Fruit fly (Drosophila melanogaster) whole organism, wandering third instar larva: Measurements from ENCODE around the gene Rift.
A peak's percentile ranks its signal among the peaks of the same experiment; 100 is the strongest.

Experiments
- Abd-B ChIP-seq: fragments of >200 bp; optimal IDR thresholded peaks from 2 replicates; lab custom pipeline; 2017; ENCODE audit warnings: missing biosample characterization, missing genetic modification characterization
- CG32264 ChIP-seq: fragments of 200-800 bp; sonication (Bioruptor generic); optimal IDR thresholded peaks from 2 replicates; lab custom pipeline; 2016; ENCODE audit warnings: missing biosample characterization, missing genetic modification characterization
- CrebA ChIP-seq: fragments of 200-800 bp; sonication (Bioruptor generic); optimal IDR thresholded peaks from 2 replicates; lab custom pipeline; 2016; ENCODE audit warnings: missing biosample characterization, mild to moderate bottlenecking, missing genetic modification characterization, borderline replicate concordance
- Dfd ChIP-seq: fragments of >200 bp; optimal IDR thresholded peaks from 2 replicates; lab custom pipeline; 2017; ENCODE audit warnings: missing biosample characterization, missing genetic modification characterization
- GATAd ChIP-seq: sonication (Bioruptor generic); optimal IDR thresholded peaks from 2 replicates; lab custom pipeline; 2016; ENCODE audit warnings: missing biosample characterization, missing genetic modification characterization
- HLH106 ChIP-seq: fragments of 200-800 bp; optimal IDR thresholded peaks from 3 replicates; lab custom pipeline; 2019; ENCODE audit warnings: missing biosample characterization, mild to moderate bottlenecking, missing genetic modification characterization, moderate library complexity
- Hnf4 ChIP-seq: fragments of 200-800 bp; sonication (Bioruptor generic); optimal IDR thresholded peaks from 2 replicates; lab custom pipeline; 2016; ENCODE audit warnings: missing biosample characterization, mild to moderate bottlenecking, missing genetic modification characterization
- Hr78 ChIP-seq: fragments of >200 bp; optimal IDR thresholded peaks from 2 replicates; lab custom pipeline; 2017; ENCODE audit warnings: missing biosample characterization, missing genetic modification characterization
- Hr83 ChIP-seq: fragments of 200-300 bp; sonication (Bioruptor generic); optimal IDR thresholded peaks from 2 replicates; lab custom pipeline; 2016; ENCODE audit warnings: missing biosample characterization, mild to moderate bottlenecking, missing genetic modification characterization, moderate library complexity; ENCODE audit not compliant: poor library complexity, severe bottlenecking
- Jra ChIP-seq: sonication (Bioruptor generic); optimal IDR thresholded peaks from 2 replicates; lab custom pipeline; 2016; ENCODE audit warnings: missing biosample characterization, missing genetic modification characterization
- Mio ChIP-seq: sonication (Bioruptor generic); optimal IDR thresholded peaks from 2 replicates; lab custom pipeline; 2016; ENCODE audit warnings: missing biosample characterization, missing genetic modification characterization
- N ChIP-seq: fragments of >200 bp; optimal IDR thresholded peaks from 2 replicates; lab custom pipeline; 2018; ENCODE audit warnings: missing biosample characterization, missing external identifiers, missing genetic modification characterization
- Rel ChIP-seq, 2 experiments: fragments of 200-800 bp; sonication (Bioruptor generic) in 1 of 2; optimal IDR thresholded peaks; 2 replicates in 1 of 2; 3 replicates in 1 of 2; lab custom pipeline; 2016 to 2019; ENCODE audit warnings: mild to moderate bottlenecking in 2 of 2, missing biosample characterization in 2 of 2, missing genetic modification characterization in 2 of 2, moderate library complexity in 1 of 2
- Sp1 ChIP-seq: fragments of 200-800 bp; sonication (Bioruptor generic); optimal IDR thresholded peaks from 3 replicates; lab custom pipeline; 2019; ENCODE audit warnings: missing biosample characterization, mild to moderate bottlenecking, missing genetic modification characterization, moderate library complexity
- Vsx2 ChIP-seq: fragments of 200-300, 225-300 bp; sonication (Bioruptor generic); optimal IDR thresholded peaks from 2 replicates; lab custom pipeline; 2018; ENCODE audit warnings: missing biosample characterization, missing genetic modification characterization; ENCODE audit not compliant: partially characterized antibody
- br ChIP-seq: fragments of 200-800 bp; sonication (Bioruptor generic); optimal IDR thresholded peaks from 2 replicates; lab custom pipeline; 2016; ENCODE audit warnings: missing biosample characterization, missing genetic modification characterization
- brk ChIP-seq: fragments of 200-800 bp; sonication (Bioruptor generic); optimal IDR thresholded peaks from 2 replicates; lab custom pipeline; 2016; ENCODE audit warnings: missing biosample characterization, mild to moderate bottlenecking, missing genetic modification characterization
- dl ChIP-seq, 2 experiments: fragments of 175-275, 200-275 bp in 1 of 2; fragments of 200-275 bp in 1 of 2; sonication (Bioruptor generic); optimal IDR thresholded peaks; lab custom pipeline; 2018; ENCODE audit warnings: mild to moderate bottlenecking in 2 of 2, missing biosample characterization in 2 of 2, missing genetic modification characterization in 2 of 2, moderate library complexity in 2 of 2; ENCODE audit not compliant: partially characterized antibody in 2 of 2, insufficient read depth in 1 of 2
- dsf ChIP-seq: sonication (Bioruptor generic); optimal IDR thresholded peaks from 2 replicates; lab custom pipeline; 2016; ENCODE audit warnings: missing biosample characterization, missing genetic modification characterization, borderline replicate concordance
- ey ChIP-seq: fragments of 200-800 bp; sonication (Bioruptor generic); optimal IDR thresholded peaks from 2 replicates; lab custom pipeline; 2016; ENCODE audit warnings: missing biosample characterization, missing genetic modification characterization
- foxo ChIP-seq, 2 experiments: fragments of 200-800 bp; sonication (Bioruptor generic); optimal IDR thresholded peaks; 2 replicates in 1 of 2; 3 replicates in 1 of 2; lab custom pipeline; 2016 to 2017; ENCODE audit warnings: missing biosample characterization in 2 of 2, missing genetic modification characterization in 2 of 2
- fru ChIP-seq: fragments of 200-800 bp; sonication (Bioruptor generic); optimal IDR thresholded peaks from 3 replicates; lab custom pipeline; 2016; ENCODE audit warnings: missing biosample characterization, mild to moderate bottlenecking, missing genetic modification characterization
- h ChIP-seq: fragments of 200-800 bp; sonication (Bioruptor generic); optimal IDR thresholded peaks from 3 replicates; lab custom pipeline; 2016; ENCODE audit warnings: missing biosample characterization, mild to moderate bottlenecking, missing genetic modification characterization
- jim ChIP-seq: fragments of 175-275, 200-325 bp; sonication (Bioruptor generic); optimal IDR thresholded peaks from 2 replicates; lab custom pipeline; 2016; ENCODE audit warnings: missing biosample characterization, mild to moderate bottlenecking, missing genetic modification characterization
- lola ChIP-seq: fragments of >200 bp; optimal IDR thresholded peaks from 2 replicates; lab custom pipeline; 2017; ENCODE audit warnings: missing biosample characterization, missing genetic modification characterization
- pan ChIP-seq: fragments of >200 bp; optimal IDR thresholded peaks from 2 replicates; lab custom pipeline; 2017
- rgr ChIP-seq: fragments of 200-800 bp; sonication (Bioruptor generic); optimal IDR thresholded peaks from 3 replicates; lab custom pipeline; 2016; ENCODE audit warnings: missing biosample characterization, mild to moderate bottlenecking, missing genetic modification characterization
- sage ChIP-seq: fragments of 200-800 bp; sonication (Bioruptor generic); optimal IDR thresholded peaks from 2 replicates; lab custom pipeline; 2016; ENCODE audit warnings: missing biosample characterization, mild to moderate bottlenecking, missing genetic modification characterization
- sv ChIP-seq: fragments of 200-800 bp; sonication (Bioruptor generic); optimal IDR thresholded peaks from 3 replicates; lab custom pipeline; 2016; ENCODE audit warnings: missing biosample characterization, missing genetic modification characterization
- tai ChIP-seq: sonication (Bioruptor generic); optimal IDR thresholded peaks from 2 replicates; lab custom pipeline; 2016; ENCODE audit warnings: missing biosample characterization, missing genetic modification characterization
- usp ChIP-seq: fragments of >200 bp; optimal IDR thresholded peaks from 2 replicates; lab custom pipeline; 2017; ENCODE audit warnings: missing biosample characterization, missing genetic modification characterization
- woc ChIP-seq: sonication (Bioruptor generic); optimal IDR thresholded peaks from 2 replicates; lab custom pipeline; 2016; ENCODE audit warnings: missing biosample characterization, mild to moderate bottlenecking, missing genetic modification characterization

Gene Rift

dm6 chr3R:31808571-31808970, 1.4 kb downstream of the Rift start:
- no peak for TF ChIP-seq tai (GFP tag; lab: Kevin White, UChicago)
- peak; percentile 15 for TF ChIP-seq sage (GFP tag; lab: Kevin White, UChicago)

- TF ChIP-seq CG32264 (GFP tag; lab: Kevin White, UChicago): no peak
- peak; percentile 18 for TF ChIP-seq woc (GFP tag; lab: Kevin White, UChicago)
- TF ChIP-seq Hr83: peak; percentile 25
- peak in 1 of 2 experiments; percentile 63 for TF ChIP-seq foxo (GFP tag; optimal IDR thresholded peaks at IDR 0.05; lab: Kevin White, UChicago)
Observed at dm6 chr3R:31805228-31805738, 4.7 kb downstream of the Rift start, which contains the start of the genes CG42233 and CG1971. Gene CG42233 (minus strand): TSS chr3R:31805278. Gene CG1971 (plus strand): TSS chr3R:31805468.

- TF ChIP-seq h: no peak
- no peak for TF ChIP-seq Rel (GFP tag; optimal IDR thresholded peaks at IDR 0.05; lab: Kevin White, UChicago)
- TF ChIP-seq Rel (tag; optimal IDR thresholded peaks at IDR 0.05; lab: Kevin White, UChicago): no peak
- TF ChIP-seq N (GFP tag; lab: Kevin White, UChicago): no peak
- no peak for TF ChIP-seq brk
- TF ChIP-seq Mio (GFP tag; lab: Kevin White, UChicago): no peak
- TF ChIP-seq pan (lab: Kevin White, UChicago): no peak
- no peak for TF ChIP-seq Hr83
- no peak for TF ChIP-seq HLH106 (tag; lab: Kevin White, UChicago)
- no peak for TF ChIP-seq lola (GFP tag; lab: Kevin White, UChicago)
- TF ChIP-seq dsf (GFP tag; lab: Kevin White, UChicago): no peak
- no peak for TF ChIP-seq Hnf4 (GFP tag; lab: Kevin White, UChicago)
- TF ChIP-seq fru (GFP tag; lab: Kevin White, UChicago): no peak
- no peak for TF ChIP-seq Abd-B (GFP tag; lab: Kevin White, UChicago)
- no peak for TF ChIP-seq CG32264 (GFP tag; lab: Kevin White, UChicago)
- TF ChIP-seq jim (GFP tag; lab: Kevin White, UChicago): no peak
- no peak for TF ChIP-seq sv (GFP tag; lab: Kevin White, UChicago)
- TF ChIP-seq, all 38 proteins: peak for 0
Observed at dm6 chr3R:31800663-31801062, 9.3 kb downstream of the Rift start, which contains the start of gene Ir100a. Gene Ir100a (plus strand): TSS chr3R:31800963.

- no peak for TF ChIP-seq Abd-B (GFP tag; lab: Kevin White, UChicago)
- TF ChIP-seq foxo (GFP tag; optimal IDR thresholded peaks at IDR 0.05; lab: Kevin White, UChicago): no peak
- TF ChIP-seq Sp1 (GFP tag; lab: Kevin White, UChicago): no peak
- TF ChIP-seq Hr83: no peak
- TF ChIP-seq dsf (GFP tag; lab: Kevin White, UChicago): no peak
- TF ChIP-seq usp (GFP tag; lab: Kevin White, UChicago): no peak
- no peak for TF ChIP-seq ey (GFP tag; lab: Kevin White, UChicago)
- TF ChIP-seq dl (GFP tag; optimal IDR thresholded peaks at IDR 0.05; lab: Kevin White, UChicago; ENCODE audit: insufficient read depth in 1 of 2, partially characterized antibody in 2 of 2): peak in 1 of 2 experiments; percentile 14
- no peak for TF ChIP-seq Dfd (GFP tag; lab: Kevin White, UChicago)
- no peak for TF ChIP-seq Hr78 (GFP tag; lab: Kevin White, UChicago)
- TF ChIP-seq Vsx2: no peak
- peak; percentile 30 for TF ChIP-seq N (GFP tag; lab: Kevin White, UChicago)
- TF ChIP-seq rgr: no peak
- TF ChIP-seq woc (GFP tag; lab: Kevin White, UChicago): no peak
- TF ChIP-seq Jra (GFP tag; lab: Kevin White, UChicago): no peak
- no peak for TF ChIP-seq fru (GFP tag; lab: Kevin White, UChicago)
- peak; percentile 13 for TF ChIP-seq CG32264 (GFP tag; lab: Kevin White, UChicago)
- TF ChIP-seq CrebA: no peak
- TF ChIP-seq Rel (GFP tag; optimal IDR thresholded peaks at IDR 0.05; lab: Kevin White, UChicago): no peak
- TF ChIP-seq Rel (tag; optimal IDR thresholded peaks at IDR 0.05; lab: Kevin White, UChicago): no peak
- no peak for TF ChIP-seq h
- no peak for TF ChIP-seq sage (GFP tag; lab: Kevin White, UChicago)
- TF ChIP-seq sv (GFP tag; lab: Kevin White, UChicago): no peak
- no peak for TF ChIP-seq GATAd (GFP tag; lab: Kevin White, UChicago)
- TF ChIP-seq tai (GFP tag; lab: Kevin White, UChicago): no peak
- TF ChIP-seq br (GFP tag; lab: Kevin White, UChicago): no peak
Observed at dm6 chr3R:31794457-31794856, 15.5 kb downstream of the Rift start.
